Fruit fly (Drosophila melanogaster) whole organism, prepupa: ENCODE measurements around the gene CG12795.
A peak's percentile ranks its signal among the peaks of the same experiment; 100 is the strongest.

Source experiments
- CG32006 ChIP-seq: fragments of 200-800 bp; sonication (Bioruptor generic); optimal IDR thresholded peaks from 3 replicates; lab custom pipeline; 2017; ENCODE audit warnings: missing biosample characterization, mild to moderate bottlenecking, missing genetic modification characterization
- CG6276 ChIP-seq: fragments of 200-800 bp; sonication (Bioruptor generic); optimal IDR thresholded peaks from 2 replicates; lab custom pipeline; 2017; ENCODE audit warnings: missing biosample characterization, mild to moderate bottlenecking, missing genetic modification characterization
- CG6808 ChIP-seq: fragments of 200-800 bp; sonication (Bioruptor generic); optimal IDR thresholded peaks from 3 replicates; lab custom pipeline; 2017; ENCODE audit warnings: missing biosample characterization, missing genetic modification characterization, mild to moderate bottlenecking, moderate library complexity, missing genetic modification reagents
- Eip78C ChIP-seq: fragments of 200-800 bp; sonication (Bioruptor generic); peaks from one replicate; lab custom pipeline; 2016; ENCODE audit warnings: missing biosample characterization, missing genetic modification characterization
- Lpt ChIP-seq: fragments of 200-800 bp; sonication (Bioruptor generic); optimal IDR thresholded peaks from 3 replicates; lab custom pipeline; 2016; ENCODE audit warnings: missing biosample characterization, missing genetic modification characterization
- Met ChIP-seq: fragments of 200-800 bp; sonication (Bioruptor generic); optimal IDR thresholded peaks from 3 replicates; lab custom pipeline; 2016; ENCODE audit warnings: missing biosample characterization, missing genetic modification characterization
- Smox ChIP-seq: fragments of 200-800 bp; sonication (Bioruptor generic); optimal IDR thresholded peaks from 3 replicates; lab custom pipeline; 2016; ENCODE audit warnings: missing biosample characterization, missing genetic modification characterization
- achi ChIP-seq: fragments of 200-800 bp; sonication (Bioruptor generic); optimal IDR thresholded peaks from 3 replicates; lab custom pipeline; 2016; ENCODE audit warnings: missing biosample characterization, missing genetic modification characterization
- acj6 ChIP-seq: fragments of 200-800 bp; sonication (Bioruptor generic); optimal IDR thresholded peaks from 3 replicates; lab custom pipeline; 2016; ENCODE audit warnings: missing biosample characterization, missing genetic modification characterization
- dac ChIP-seq: fragments of 200-800 bp; sonication (Bioruptor generic); optimal IDR thresholded peaks from 2 replicates; lab custom pipeline; 2017; ENCODE audit warnings: missing biosample characterization, mild to moderate bottlenecking, missing genetic modification characterization

DNA sequence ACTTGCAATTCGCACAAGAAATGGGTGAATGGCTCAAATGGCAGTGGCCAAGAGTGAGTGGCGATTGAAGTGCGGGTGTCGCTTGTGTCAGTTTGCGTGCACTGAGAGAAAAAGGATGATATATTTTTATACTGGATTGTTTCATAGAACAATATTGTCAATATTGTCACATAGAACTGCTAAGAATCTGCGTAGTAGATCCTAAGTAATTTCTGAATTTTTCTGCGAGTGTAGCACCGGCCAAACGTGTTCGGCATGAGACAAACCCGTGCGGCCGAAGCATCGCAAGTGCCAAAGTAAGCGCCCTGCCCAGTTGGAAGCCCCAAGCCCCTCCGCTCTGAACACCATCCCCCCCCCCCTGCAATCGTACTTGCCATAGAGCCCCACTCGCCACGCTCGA, 11.9 kb upstream of the CG12795 start:
- TF ChIP-seq Met (GFP tag; lab: Kevin White, UChicago) (no peak), CG32006 (GFP tag; lab: Kevin White, UChicago) (peak; percentile 70), Smox (GFP tag; lab: Kevin White, UChicago) (no peak), Lpt (peak; percentile 27), achi (GFP tag; lab: Kevin White, UChicago) (peak; percentile 49), CG6276 (GFP tag; lab: Kevin White, UChicago) (peak; percentile 84), dac (peak; percentile 63), Eip78C (GFP tag; lab: Kevin White, UChicago) (peak; percentile 57), acj6 (peak; percentile 81), CG6808 (GFP tag; lab: Kevin White, UChicago) (peak; percentile 44)
